Fruit fly (Drosophila melanogaster): ENCODE results near the gene CG11456.

DNA sequence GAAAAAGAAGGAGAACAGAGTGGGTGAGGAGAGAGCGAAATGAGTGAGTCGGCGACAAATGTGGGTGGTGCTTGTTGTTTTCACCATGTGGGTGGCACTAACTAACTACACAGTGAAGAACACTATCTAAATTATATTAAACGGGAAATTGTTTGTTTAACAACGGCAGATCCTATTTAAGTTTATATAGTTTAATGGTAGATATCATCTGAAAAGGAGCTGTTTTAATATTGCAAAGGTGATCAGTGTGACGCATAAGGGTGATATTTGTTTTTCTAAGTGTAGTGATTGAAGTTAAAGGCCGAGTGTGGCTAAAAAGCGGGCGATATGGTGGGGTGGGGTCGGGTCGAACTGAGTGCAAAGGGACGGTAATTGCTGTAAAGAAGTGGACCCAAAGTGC, 6.8 kb downstream of the CG11456 start:
- TF ChIP-seq psq (optimal IDR thresholded peaks at IDR 0.05) (no peak), usp (GFP tag; optimal IDR thresholded peaks at IDR 0.05) (no peak), pan (optimal IDR thresholded peaks at IDR 0.05) (no peak), Dll (optimal IDR thresholded peaks at IDR 0.05) (no peak), EcR (GFP tag; optimal IDR thresholded peaks at IDR 0.05) (no peak)
